Worm (Caenorhabditis elegans) whole organism, late embryonic: ENCODE data around the gene T01B7.5.

Experiments
- F13H6.1 ChIP-seq: sonication (generic microtip); optimal IDR thresholded peaks from 2 replicates; lab custom pipeline; 2016; ENCODE audit warnings: missing genetic modification characterization, missing compliant biosample characterization
- K02D7.2 ChIP-seq: sonication (generic microtip); optimal IDR thresholded peaks from 2 replicates; lab custom pipeline; 2017; ENCODE audit warnings: mild to moderate bottlenecking, missing genetic modification characterization, missing compliant biosample characterization
- K09A11.1 ChIP-seq: sonication (generic microtip); optimal IDR thresholded peaks from 2 replicates; lab custom pipeline; 2017; ENCODE audit warnings: antibody characterized with exemption, mild to moderate bottlenecking, missing genetic modification characterization, missing compliant biosample characterization; ENCODE audit not compliant: insufficient read depth
- T23F11.4 ChIP-seq: fragments of 200-800 bp; sonication (Bioruptor generic); optimal IDR thresholded peaks from 2 replicates; lab custom pipeline; 2018; ENCODE audit warnings: mild to moderate bottlenecking, missing genetic modification characterization, missing compliant biosample characterization
- ahr-1 ChIP-seq: sonication (generic microtip); optimal IDR thresholded peaks from 2 replicates; lab custom pipeline; 2016; ENCODE audit warnings: missing genetic modification characterization, missing compliant biosample characterization
- ceh-14 ChIP-seq: sonication (generic microtip); optimal IDR thresholded peaks from 2 replicates; lab custom pipeline; 2016; ENCODE audit warnings: missing genotype, missing genetic modification characterization, missing compliant biosample characterization
- ceh-18 ChIP-seq: sonication (generic microtip); optimal IDR thresholded peaks from 2 replicates; lab custom pipeline; 2016; ENCODE audit warnings: missing genetic modification characterization, missing compliant biosample characterization
- ceh-2 ChIP-seq: sonication (generic microtip); optimal IDR thresholded peaks from 2 replicates; lab custom pipeline; 2016; ENCODE audit warnings: missing genotype, missing genetic modification characterization, missing compliant biosample characterization
- ceh-24 ChIP-seq: sonication (generic microtip); optimal IDR thresholded peaks from 2 replicates; lab custom pipeline; 2016; ENCODE audit warnings: mild to moderate bottlenecking, missing genetic modification characterization, missing compliant biosample characterization
- ceh-30 ChIP-seq: fragments of 150-350 bp; optimal IDR thresholded peaks from 2 replicates; lab custom pipeline; 2014; ENCODE audit warnings: missing biosample characterization, missing genetic modification characterization
- ceh-31 ChIP-seq: sonication (generic microtip); optimal IDR thresholded peaks from 2 replicates; lab custom pipeline; 2016; ENCODE audit warnings: missing genetic modification characterization, missing compliant biosample characterization
- ceh-48 ChIP-seq: sonication (generic microtip); optimal IDR thresholded peaks from 2 replicates; lab custom pipeline; 2016; ENCODE audit warnings: missing genetic modification characterization, inconsistent platforms, missing compliant biosample characterization
- dmd-4 ChIP-seq: sonication (generic microtip); optimal IDR thresholded peaks from 2 replicates; lab custom pipeline; 2016; ENCODE audit warnings: borderline replicate concordance, missing genetic modification characterization, missing compliant biosample characterization
- dve-1 ChIP-seq: sonication (generic microtip); optimal IDR thresholded peaks from 2 replicates; lab custom pipeline; 2017; ENCODE audit warnings: antibody characterized with exemption, mild to moderate bottlenecking, missing genetic modification characterization, missing compliant biosample characterization
- elt-2 ChIP-seq: sonication (generic microtip); optimal IDR thresholded peaks from 2 replicates; lab custom pipeline; 2016; ENCODE audit warnings: missing genetic modification reagents, missing genetic modification characterization, missing compliant biosample characterization
- elt-4 ChIP-seq: sonication (generic microtip); optimal IDR thresholded peaks from 2 replicates; lab custom pipeline; 2016; ENCODE audit warnings: missing genetic modification characterization, missing compliant biosample characterization
- ets-4 ChIP-seq: sonication (generic microtip); optimal IDR thresholded peaks from 2 replicates; lab custom pipeline; 2016; ENCODE audit warnings: missing genetic modification characterization, missing compliant biosample characterization
- gmeb-2 ChIP-seq: sonication (generic microtip); optimal IDR thresholded peaks from 2 replicates; lab custom pipeline; 2016; ENCODE audit warnings: missing genetic modification characterization, inconsistent platforms, missing compliant biosample characterization
- hlh-30 ChIP-seq: sonication (generic microtip); optimal IDR thresholded peaks from 2 replicates; lab custom pipeline; 2017; ENCODE audit warnings: antibody characterized with exemption, missing genetic modification characterization, missing compliant biosample characterization; ENCODE audit not compliant: insufficient read depth
- hlh-8 ChIP-seq: sonication (generic microtip); optimal IDR thresholded peaks from 2 replicates; lab custom pipeline; 2016; ENCODE audit warnings: missing genotype, missing genetic modification characterization, missing compliant biosample characterization
- lim-6 ChIP-seq: sonication (generic microtip); optimal IDR thresholded peaks from 2 replicates; lab custom pipeline; 2016; ENCODE audit warnings: missing genetic modification characterization, missing compliant biosample characterization
- lin-11 ChIP-seq: fragments of 200-800 bp; sonication (Bioruptor generic); optimal IDR thresholded peaks from 2 replicates; lab custom pipeline; 2018; ENCODE audit warnings: mild to moderate bottlenecking, missing genetic modification characterization, missing compliant biosample characterization
- madf-2 ChIP-seq: sonication (generic microtip); optimal IDR thresholded peaks from 2 replicates; lab custom pipeline; 2017; ENCODE audit warnings: missing genetic modification characterization, missing compliant biosample characterization
- nhr-232 ChIP-seq: sonication (generic microtip); optimal IDR thresholded peaks from 2 replicates; lab custom pipeline; 2016; ENCODE audit warnings: missing genetic modification characterization, missing compliant biosample characterization
- odd-2 ChIP-seq: sonication (generic microtip); optimal IDR thresholded peaks from 2 replicates; lab custom pipeline; 2017; ENCODE audit warnings: antibody characterized with exemption, mild to moderate bottlenecking, missing genetic modification characterization, missing compliant biosample characterization
- pag-3 ChIP-seq: sonication (generic microtip); optimal IDR thresholded peaks from 2 replicates; lab custom pipeline; 2016; ENCODE audit warnings: missing compliant biosample characterization, missing genetic modification characterization, borderline replicate concordance
- pha-2 ChIP-seq: sonication (generic microtip); optimal IDR thresholded peaks from 2 replicates; lab custom pipeline; 2017; ENCODE audit warnings: mild to moderate bottlenecking, missing genetic modification characterization, missing compliant biosample characterization
- pros-1 ChIP-seq: fragments of 150-350 bp; optimal IDR thresholded peaks from 2 replicates; lab custom pipeline; 2014; ENCODE audit warnings: missing biosample characterization, missing genetic modification reagents, missing genetic modification characterization
- rnt-1 ChIP-seq: sonication (generic microtip); optimal IDR thresholded peaks from 2 replicates; lab custom pipeline; 2016; ENCODE audit warnings: missing genetic modification characterization, missing compliant biosample characterization
- sox-4 ChIP-seq: sonication (generic microtip); optimal IDR thresholded peaks from 2 replicates; lab custom pipeline; 2017; ENCODE audit warnings: mild to moderate bottlenecking, missing genetic modification characterization, inconsistent platforms, missing compliant biosample characterization
- tbx-2 ChIP-seq: sonication (generic microtip); optimal IDR thresholded peaks from 2 replicates; lab custom pipeline; 2016; ENCODE audit warnings: missing genetic modification characterization, missing compliant biosample characterization
- unc-3 ChIP-seq, 2 experiments: fragments of 200-800 bp in 1 of 2; sonication (Bioruptor generic) in 1 of 2; sonication (generic microtip) in 1 of 2; conservative IDR thresholded peaks in 1 of 2; optimal IDR thresholded peaks in 1 of 2; 2 replicates each; pipeline versions ENCODE4 v1.3.6 to Lab custom; 2016 to 2022; ENCODE audit warnings: missing compliant biosample characterization in 2 of 2, missing genetic modification characterization in 2 of 2, missing genetic modification reagents in 1 of 2
- unc-42 ChIP-seq: sonication (generic microtip); optimal IDR thresholded peaks from 2 replicates; lab custom pipeline; 2016; ENCODE audit warnings: missing genotype, missing genetic modification characterization, missing compliant biosample characterization
- ztf-16 ChIP-seq: sonication (generic microtip); optimal IDR thresholded peaks from 2 replicates; lab custom pipeline; 2017; ENCODE audit warnings: missing genetic modification characterization, missing compliant biosample characterization

T01B7.5 gene

DNA sequence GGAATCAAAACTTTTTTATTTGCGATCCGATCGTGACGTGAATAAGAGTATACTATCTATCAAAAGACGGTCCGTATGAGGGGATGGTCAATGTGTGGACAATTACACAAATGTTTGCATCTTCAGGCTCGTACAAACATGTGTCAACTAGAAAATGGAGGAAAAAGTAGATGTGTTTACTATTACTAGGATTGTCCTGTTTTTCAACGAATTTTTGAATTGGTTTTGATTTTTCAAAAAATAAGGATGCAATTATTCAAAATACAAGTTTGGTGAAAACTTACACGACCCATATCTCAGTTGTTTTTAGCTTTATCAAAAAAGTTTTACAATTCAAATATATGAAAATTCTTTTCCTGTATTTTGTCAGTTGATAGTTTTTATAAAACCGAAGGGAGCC lies 38.6 kb downstream of the T01B7.5 start, which contains the start of gene K08F8.7:
Gene K08F8.7, minus strand, starts transcription at position 101 of the 400 bp plus-strand sequence.
- TF ChIP-seq unc-3 (GFP tag; conservative IDR thresholded peaks at IDR 0.05; lab: Robert Waterston, UW) (no peak), unc-3 (tag; optimal IDR thresholded peaks at IDR 0.05; lab: Kevin White, UChicago) (no peak), ceh-48 (tag; lab: Kevin White, UChicago) (no peak), sox-4 (tag; lab: Kevin White, UChicago) (no peak), ztf-16 (tag; lab: Kevin White, UChicago) (no peak)
- TF ChIP-seq, all 69 proteins: peak for 0

DNA sequence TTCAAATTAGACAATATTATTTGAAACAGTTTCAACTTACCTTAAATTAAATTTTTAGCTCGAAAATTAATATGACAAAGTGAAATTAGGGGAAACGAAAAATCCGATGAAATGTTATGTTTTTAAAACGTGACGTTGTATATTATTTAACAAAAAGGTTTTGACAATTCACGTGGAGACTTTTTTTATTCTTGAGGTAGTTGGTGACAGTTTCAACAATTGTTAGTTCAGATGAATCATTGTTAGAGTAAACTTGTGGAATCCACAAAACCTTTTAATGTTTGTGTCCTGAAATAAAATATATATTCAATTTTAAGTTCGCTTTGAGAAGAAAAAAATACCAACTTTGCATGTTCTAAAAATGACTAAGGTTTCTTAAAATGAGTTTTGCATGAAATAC lies 42.9 kb downstream of the T01B7.5 start, which contains the start of gene fut-1:
Gene fut-1, minus strand, starts transcription at position 101 of the 400 bp plus-strand sequence.
- TF ChIP-seq dve-1 (tag; lab: Kevin White, UChicago) (no peak), elt-4 (no peak), ets-4 (tag; lab: Kevin White, UChicago) (no peak), ceh-2 (tag; lab: Kevin White, UChicago) (no peak), K02D7.2 (tag; lab: Kevin White, UChicago) (no peak), K09A11.1 (no peak), pros-1 (tag; lab: Kevin White, UChicago) (no peak)

DNA sequence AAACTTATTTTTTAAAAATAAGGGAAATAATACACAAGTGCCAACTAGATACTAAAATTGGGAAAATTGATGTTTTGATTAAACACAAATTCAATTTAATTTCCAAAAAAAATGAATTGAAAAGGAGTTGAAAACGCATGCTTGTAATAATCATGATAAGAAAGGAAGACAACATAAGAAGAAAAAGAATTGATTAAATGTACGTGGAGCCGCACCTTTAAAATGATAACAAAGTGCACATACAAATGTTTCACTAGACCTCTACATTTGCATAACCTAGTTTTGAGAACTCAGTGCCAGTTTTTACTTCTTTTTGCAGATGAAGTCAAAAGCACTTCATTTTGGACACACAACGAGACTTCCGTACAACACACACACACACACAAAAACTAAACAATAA lies 45.1 kb downstream of the T01B7.5 start:
- TF ChIP-seq pha-2 (no peak), nhr-232 (tag; lab: Kevin White, UChicago) (no peak), dmd-4 (tag; lab: Kevin White, UChicago) (no peak), dve-1 (tag; lab: Kevin White, UChicago) (no peak), ahr-1 (tag; lab: Kevin White, UChicago) (no peak), gmeb-2 (no peak), pag-3 (no peak), hlh-8 (no peak), F13H6.1 (tag; lab: Kevin White, UChicago) (no peak), lim-6 (tag; lab: Kevin White, UChicago) (no peak), lin-11 (no peak)

DNA sequence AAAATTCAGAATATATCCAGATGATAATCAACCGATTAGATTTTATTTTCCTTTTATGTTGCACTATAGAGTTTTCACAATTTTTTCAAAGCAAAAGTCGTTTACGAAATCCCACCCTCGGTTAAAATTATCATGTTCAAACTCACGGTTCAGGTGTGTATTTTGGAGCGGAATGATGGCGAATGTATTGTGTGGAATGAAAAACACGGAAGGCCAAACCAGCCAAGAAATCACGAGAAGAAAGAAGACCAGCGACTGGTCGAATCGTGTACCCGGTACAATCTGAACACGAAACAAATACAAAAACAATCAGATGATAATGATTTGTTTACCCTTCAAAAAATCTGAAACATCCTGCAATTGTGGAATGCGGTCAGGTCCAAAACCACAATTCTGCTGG lies 46.7 kb downstream of the T01B7.5 start:
- TF ChIP-seq ceh-24 (tag; lab: Kevin White, UChicago) (no peak), F13H6.1 (tag; lab: Kevin White, UChicago) (no peak), ceh-14 (tag; lab: Kevin White, UChicago) (no peak), ceh-18 (tag; lab: Kevin White, UChicago) (no peak), K09A11.1 (no peak), K02D7.2 (tag; lab: Kevin White, UChicago) (no peak), T23F11.4 (GFP tag; lab: Kevin White, UChicago) (no peak), tbx-2 (tag; lab: Kevin White, UChicago) (no peak), ceh-30 (no peak), ceh-2 (tag; lab: Kevin White, UChicago) (no peak), madf-2 (tag; lab: Kevin White, UChicago) (no peak), ceh-31 (tag; lab: Kevin White, UChicago) (no peak), pros-1 (tag; lab: Kevin White, UChicago) (no peak), rnt-1 (tag; lab: Kevin White, UChicago) (no peak), unc-42 (tag; lab: Kevin White, UChicago) (no peak), hlh-30 (no peak)
- TF ChIP-seq, all 69 proteins: peak for 0

DNA sequence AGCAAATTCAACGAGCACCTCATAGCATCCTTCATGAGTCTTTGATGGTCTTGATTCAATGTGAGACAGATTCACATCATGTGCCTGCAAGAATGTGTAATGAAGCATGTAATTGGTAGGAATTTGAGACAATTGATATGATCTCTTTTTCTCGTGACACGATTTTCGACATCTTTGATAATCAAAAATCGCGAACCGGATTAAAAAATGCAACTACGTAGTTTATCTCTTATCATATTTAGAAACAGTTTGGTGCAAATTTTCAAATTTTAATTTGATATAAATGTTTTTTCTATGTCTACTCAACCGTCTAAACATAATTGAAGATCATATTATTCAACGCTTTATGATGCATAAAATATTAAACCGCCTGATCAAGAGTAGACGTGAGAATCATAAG lies 47.7 kb downstream of the T01B7.5 start:
- no peak for TF ChIP-seq tbx-2 (tag; lab: Kevin White, UChicago)
- no peak for TF ChIP-seq sox-4 (tag; lab: Kevin White, UChicago)
- TF ChIP-seq odd-2 (tag; lab: Kevin White, UChicago): no peak
- TF ChIP-seq ztf-16 (tag; lab: Kevin White, UChicago): no peak
- TF ChIP-seq elt-2 (tag; lab: Kevin White, UChicago): no peak
